Fruit fly (Drosophila melanogaster) whole organism, wandering third instar larva: Measurements from ENCODE around the gene CG31100.
A peak's percentile ranks its signal among the peaks of the same experiment; 100 is the strongest.

Source experiments
- Abd-B ChIP-seq: fragments of >200 bp; optimal IDR thresholded peaks from 2 replicates; lab custom pipeline; 2017; ENCODE audit warnings: missing biosample characterization, missing genetic modification characterization
- CG32264 ChIP-seq: fragments of 200-800 bp; sonication (Bioruptor generic); optimal IDR thresholded peaks from 2 replicates; lab custom pipeline; 2016; ENCODE audit warnings: missing biosample characterization, missing genetic modification characterization
- CG9705 ChIP-seq: fragments of 200-800 bp; sonication (Bioruptor generic); optimal IDR thresholded peaks from 2 replicates; lab custom pipeline; 2018; ENCODE audit warnings: missing biosample characterization, mild to moderate bottlenecking, missing genetic modification characterization
- CrebA ChIP-seq: fragments of 200-800 bp; sonication (Bioruptor generic); optimal IDR thresholded peaks from 2 replicates; lab custom pipeline; 2016; ENCODE audit warnings: missing biosample characterization, mild to moderate bottlenecking, missing genetic modification characterization, borderline replicate concordance
- Dfd ChIP-seq: fragments of >200 bp; optimal IDR thresholded peaks from 2 replicates; lab custom pipeline; 2017; ENCODE audit warnings: missing biosample characterization, missing genetic modification characterization
- GATAd ChIP-seq: sonication (Bioruptor generic); optimal IDR thresholded peaks from 2 replicates; lab custom pipeline; 2016; ENCODE audit warnings: missing biosample characterization, missing genetic modification characterization
- HLH106 ChIP-seq: fragments of 200-800 bp; optimal IDR thresholded peaks from 3 replicates; lab custom pipeline; 2019; ENCODE audit warnings: missing biosample characterization, mild to moderate bottlenecking, missing genetic modification characterization, moderate library complexity
- Hnf4 ChIP-seq: fragments of 200-800 bp; sonication (Bioruptor generic); optimal IDR thresholded peaks from 2 replicates; lab custom pipeline; 2016; ENCODE audit warnings: missing biosample characterization, mild to moderate bottlenecking, missing genetic modification characterization
- Hr78 ChIP-seq: fragments of >200 bp; optimal IDR thresholded peaks from 2 replicates; lab custom pipeline; 2017; ENCODE audit warnings: missing biosample characterization, missing genetic modification characterization
- Hr83 ChIP-seq: fragments of 200-300 bp; sonication (Bioruptor generic); optimal IDR thresholded peaks from 2 replicates; lab custom pipeline; 2016; ENCODE audit warnings: missing biosample characterization, mild to moderate bottlenecking, missing genetic modification characterization, moderate library complexity; ENCODE audit not compliant: poor library complexity, severe bottlenecking
- Jra ChIP-seq: sonication (Bioruptor generic); optimal IDR thresholded peaks from 2 replicates; lab custom pipeline; 2016; ENCODE audit warnings: missing biosample characterization, missing genetic modification characterization
- Mio ChIP-seq: sonication (Bioruptor generic); optimal IDR thresholded peaks from 2 replicates; lab custom pipeline; 2016; ENCODE audit warnings: missing biosample characterization, missing genetic modification characterization
- N ChIP-seq: fragments of >200 bp; optimal IDR thresholded peaks from 2 replicates; lab custom pipeline; 2018; ENCODE audit warnings: missing biosample characterization, missing external identifiers, missing genetic modification characterization
- OdsH ChIP-seq: fragments of 200-800 bp; sonication (Bioruptor generic); optimal IDR thresholded peaks from 2 replicates; lab custom pipeline; 2016; ENCODE audit warnings: missing biosample characterization, mild to moderate bottlenecking, missing genetic modification characterization
- Rel ChIP-seq, 2 experiments: fragments of 200-800 bp; sonication (Bioruptor generic) in 1 of 2; optimal IDR thresholded peaks; 2 replicates in 1 of 2; 3 replicates in 1 of 2; lab custom pipeline; 2016 to 2019; ENCODE audit warnings: mild to moderate bottlenecking in 2 of 2, missing biosample characterization in 2 of 2, missing genetic modification characterization in 2 of 2, moderate library complexity in 1 of 2
- Sp1 ChIP-seq: fragments of 200-800 bp; sonication (Bioruptor generic); optimal IDR thresholded peaks from 3 replicates; lab custom pipeline; 2019; ENCODE audit warnings: missing biosample characterization, mild to moderate bottlenecking, missing genetic modification characterization, moderate library complexity
- Vsx2 ChIP-seq: fragments of 200-300, 225-300 bp; sonication (Bioruptor generic); optimal IDR thresholded peaks from 2 replicates; lab custom pipeline; 2018; ENCODE audit warnings: missing biosample characterization, missing genetic modification characterization; ENCODE audit not compliant: partially characterized antibody
- br ChIP-seq: fragments of 200-800 bp; sonication (Bioruptor generic); optimal IDR thresholded peaks from 2 replicates; lab custom pipeline; 2016; ENCODE audit warnings: missing biosample characterization, missing genetic modification characterization
- brk ChIP-seq: fragments of 200-800 bp; sonication (Bioruptor generic); optimal IDR thresholded peaks from 2 replicates; lab custom pipeline; 2016; ENCODE audit warnings: missing biosample characterization, mild to moderate bottlenecking, missing genetic modification characterization
- dl ChIP-seq, 2 experiments: fragments of 175-275, 200-275 bp in 1 of 2; fragments of 200-275 bp in 1 of 2; sonication (Bioruptor generic); optimal IDR thresholded peaks; lab custom pipeline; 2018; ENCODE audit warnings: mild to moderate bottlenecking in 2 of 2, missing biosample characterization in 2 of 2, missing genetic modification characterization in 2 of 2, moderate library complexity in 2 of 2; ENCODE audit not compliant: partially characterized antibody in 2 of 2, insufficient read depth in 1 of 2
- dmrt93B ChIP-seq: fragments of 200-800 bp; sonication (Bioruptor generic); optimal IDR thresholded peaks from 2 replicates; lab custom pipeline; 2018; ENCODE audit warnings: missing biosample characterization, mild to moderate bottlenecking, missing genetic modification characterization
- dsf ChIP-seq: sonication (Bioruptor generic); optimal IDR thresholded peaks from 2 replicates; lab custom pipeline; 2016; ENCODE audit warnings: missing biosample characterization, missing genetic modification characterization, borderline replicate concordance
- ey ChIP-seq: fragments of 200-800 bp; sonication (Bioruptor generic); optimal IDR thresholded peaks from 2 replicates; lab custom pipeline; 2016; ENCODE audit warnings: missing biosample characterization, missing genetic modification characterization
- foxo ChIP-seq, 2 experiments: fragments of 200-800 bp; sonication (Bioruptor generic); optimal IDR thresholded peaks; 2 replicates in 1 of 2; 3 replicates in 1 of 2; lab custom pipeline; 2016 to 2017; ENCODE audit warnings: missing biosample characterization in 2 of 2, missing genetic modification characterization in 2 of 2
- h ChIP-seq: fragments of 200-800 bp; sonication (Bioruptor generic); optimal IDR thresholded peaks from 3 replicates; lab custom pipeline; 2016; ENCODE audit warnings: missing biosample characterization, mild to moderate bottlenecking, missing genetic modification characterization
- jim ChIP-seq: fragments of 175-275, 200-325 bp; sonication (Bioruptor generic); optimal IDR thresholded peaks from 2 replicates; lab custom pipeline; 2016; ENCODE audit warnings: missing biosample characterization, mild to moderate bottlenecking, missing genetic modification characterization
- lola ChIP-seq: fragments of >200 bp; optimal IDR thresholded peaks from 2 replicates; lab custom pipeline; 2017; ENCODE audit warnings: missing biosample characterization, missing genetic modification characterization
- pan ChIP-seq: fragments of >200 bp; optimal IDR thresholded peaks from 2 replicates; lab custom pipeline; 2017
- rgr ChIP-seq: fragments of 200-800 bp; sonication (Bioruptor generic); optimal IDR thresholded peaks from 3 replicates; lab custom pipeline; 2016; ENCODE audit warnings: missing biosample characterization, mild to moderate bottlenecking, missing genetic modification characterization
- sv ChIP-seq: fragments of 200-800 bp; sonication (Bioruptor generic); optimal IDR thresholded peaks from 3 replicates; lab custom pipeline; 2016; ENCODE audit warnings: missing biosample characterization, missing genetic modification characterization
- tai ChIP-seq: sonication (Bioruptor generic); optimal IDR thresholded peaks from 2 replicates; lab custom pipeline; 2016; ENCODE audit warnings: missing biosample characterization, missing genetic modification characterization
- woc ChIP-seq: sonication (Bioruptor generic); optimal IDR thresholded peaks from 2 replicates; lab custom pipeline; 2016; ENCODE audit warnings: missing biosample characterization, mild to moderate bottlenecking, missing genetic modification characterization

Gene CG31100

DNA sequence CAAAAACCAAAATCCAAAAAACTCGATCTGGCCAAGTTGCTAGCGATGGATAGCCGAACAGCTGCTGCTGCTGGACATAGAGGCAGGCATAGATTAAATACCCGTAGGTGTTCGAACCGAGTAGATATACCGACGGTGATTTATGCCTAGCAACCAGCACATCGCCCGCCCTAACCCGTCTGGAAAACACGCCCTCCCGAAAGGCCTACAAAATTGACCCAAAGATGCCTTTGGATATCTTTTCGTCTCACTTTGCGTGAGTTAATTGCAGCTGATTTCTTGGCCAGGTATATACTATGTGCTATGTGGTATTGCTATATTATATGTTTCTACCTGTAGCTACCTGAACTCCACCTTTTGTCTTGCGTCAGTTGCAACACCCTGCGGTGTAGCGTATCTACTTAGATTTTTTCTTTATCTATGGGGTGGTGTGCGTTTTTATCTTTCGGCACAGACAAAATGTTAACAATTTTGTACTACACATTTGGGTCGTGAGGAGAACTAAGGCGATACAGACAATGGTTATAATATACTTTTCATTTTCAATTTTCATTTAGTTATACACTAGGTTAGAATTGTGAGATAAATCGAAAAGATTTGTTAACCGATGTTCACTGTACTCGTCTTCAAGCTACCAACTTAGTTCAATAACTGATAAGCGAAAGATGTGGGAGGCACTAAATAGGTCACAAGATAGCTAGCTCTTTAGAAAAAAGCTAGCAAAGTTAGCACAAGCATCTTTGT is 26.7 kb upstream of the CG31100 start:
- TF ChIP-seq woc (no peak), N (GFP tag; lab: Kevin White, UChicago) (no peak), rgr (GFP tag; lab: Kevin White, UChicago) (no peak), Hr83 (no peak), Vsx2 (GFP tag; lab: Kevin White, UChicago) (no peak), br (GFP tag; lab: Kevin White, UChicago) (no peak), dsf (GFP tag; lab: Kevin White, UChicago) (no peak), Hr78 (no peak), h (GFP tag; lab: Kevin White, UChicago) (no peak), Hnf4 (GFP tag; lab: Kevin White, UChicago) (no peak), GATAd (GFP tag; lab: Kevin White, UChicago) (no peak), HLH106 (tag; lab: Kevin White, UChicago) (no peak), ey (no peak)
- TF ChIP-seq, all 38 proteins: peak for 0

DNA sequence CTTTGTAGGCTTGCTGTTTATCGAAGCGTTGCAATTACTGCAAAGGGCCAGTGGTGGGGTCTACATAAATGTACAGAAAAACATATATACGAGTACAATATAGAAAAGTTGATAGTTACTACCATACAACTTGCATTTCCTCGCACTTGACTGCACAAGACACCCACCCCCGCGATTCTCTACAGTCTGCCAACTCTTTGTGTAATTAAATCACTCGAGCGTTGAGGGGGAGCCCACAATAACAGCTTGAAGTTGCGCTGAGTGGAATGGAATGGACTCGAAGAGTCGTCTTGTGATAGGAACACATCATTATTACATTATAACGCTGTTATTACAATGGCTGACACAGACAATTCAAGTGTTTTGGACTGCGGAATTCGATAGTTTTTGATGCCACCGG is 26.0 kb upstream of the CG31100 start:
- TF ChIP-seq Hnf4 (GFP tag; lab: Kevin White, UChicago), result no peak
- TF ChIP-seq Rel (GFP tag; optimal IDR thresholded peaks at IDR 0.05; lab: Kevin White, UChicago), result no peak
- peak; percentile 13 for TF ChIP-seq Rel (tag; optimal IDR thresholded peaks at IDR 0.05; lab: Kevin White, UChicago)

DNA sequence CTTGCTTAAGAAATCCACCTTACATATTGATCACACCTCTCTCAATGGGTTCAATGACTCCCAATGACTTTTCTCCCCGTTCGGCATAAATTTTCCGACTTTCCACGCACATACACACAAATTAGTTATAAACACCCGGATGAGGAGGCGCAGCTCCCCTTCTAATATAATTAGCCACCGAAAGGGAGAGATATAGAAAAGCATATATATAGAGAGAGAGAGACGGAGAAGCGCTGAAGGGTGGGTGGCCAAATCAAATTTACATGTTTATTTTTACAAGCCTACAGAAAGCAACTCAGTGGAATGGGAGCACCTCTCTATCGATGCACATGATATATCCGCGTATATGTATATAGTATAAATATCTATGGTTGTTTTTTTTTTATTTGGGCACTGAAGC is 25.2 kb upstream of the CG31100 start:
- no peak for TF ChIP-seq sv (GFP tag; lab: Kevin White, UChicago)
- TF ChIP-seq brk, result no peak

DNA sequence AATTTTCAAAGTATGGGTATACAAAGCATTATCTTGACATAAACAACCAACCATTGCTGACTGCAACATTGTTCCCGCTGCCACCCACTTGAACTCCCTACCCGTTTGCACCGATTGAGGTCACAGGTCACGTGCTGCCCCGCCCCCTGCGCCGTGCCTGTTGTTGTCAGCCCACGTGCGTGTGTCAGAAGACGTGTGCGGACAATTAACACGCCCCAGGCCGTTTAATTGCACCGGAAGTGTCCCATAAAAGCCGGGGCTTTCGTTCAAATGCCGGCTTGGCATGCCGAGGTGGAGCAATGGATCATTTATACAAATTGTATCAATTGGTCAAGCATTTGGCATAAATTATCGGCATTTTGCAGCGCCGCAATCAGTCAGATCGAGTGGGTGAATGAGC is 23.6 kb upstream of the CG31100 start:
- TF ChIP-seq dmrt93B (no peak), Jra (GFP tag; lab: Kevin White, UChicago) (no peak), Hr83 (no peak), CrebA (GFP tag; lab: Kevin White, UChicago) (no peak), sv (GFP tag; lab: Kevin White, UChicago) (no peak), OdsH (GFP tag; lab: Kevin White, UChicago) (no peak), CG32264 (GFP tag; lab: Kevin White, UChicago) (no peak), tai (GFP tag; lab: Kevin White, UChicago) (no peak), Mio (GFP tag; lab: Kevin White, UChicago) (no peak), dl (GFP tag; optimal IDR thresholded peaks at IDR 0.05; lab: Kevin White, UChicago; ENCODE audit: insufficient read depth in 1 of 2, partially characterized antibody in 2 of 2) (no peak), Sp1 (GFP tag; lab: Kevin White, UChicago) (no peak), Abd-B (no peak), pan (no peak), br (GFP tag; lab: Kevin White, UChicago) (no peak), CG9705 (GFP tag; lab: Kevin White, UChicago) (no peak), h (GFP tag; lab: Kevin White, UChicago) (no peak), Hr78 (no peak), Dfd (GFP tag; lab: Kevin White, UChicago) (no peak), foxo (GFP tag; optimal IDR thresholded peaks at IDR 0.05; lab: Kevin White, UChicago) (no peak), lola (GFP tag; lab: Kevin White, UChicago) (no peak)

DNA sequence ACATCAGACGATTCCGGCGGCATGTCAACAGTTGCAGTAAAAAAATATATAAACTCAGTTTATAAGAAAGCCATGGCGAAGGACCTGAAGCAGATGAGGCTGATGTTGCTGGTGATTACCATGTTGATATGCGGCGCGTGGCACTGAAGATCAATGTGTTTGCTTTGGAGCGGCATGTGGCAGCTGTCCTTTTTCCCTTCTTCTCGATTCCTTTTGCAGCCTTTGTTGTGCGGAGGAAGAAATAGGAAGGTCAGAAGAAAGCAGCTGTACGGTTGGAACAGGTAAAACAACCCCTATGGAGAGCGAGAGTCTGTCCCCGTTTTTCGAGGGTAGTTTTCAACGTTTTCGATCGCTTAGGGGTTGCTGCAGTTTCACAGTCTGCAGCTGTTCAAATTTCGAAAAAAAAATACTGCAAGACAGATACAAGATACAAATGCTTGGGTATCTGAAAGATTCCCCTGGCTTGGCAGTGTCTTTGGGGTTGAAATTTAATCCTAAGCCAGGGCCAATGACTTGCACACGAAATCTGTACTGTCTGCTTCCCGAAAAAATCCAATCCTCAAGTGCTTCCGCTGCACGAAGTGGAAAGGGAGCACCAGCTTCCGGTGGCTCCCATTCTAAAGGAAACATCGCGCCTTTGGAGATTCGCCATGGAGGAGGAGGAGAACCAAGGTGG is 21.5 kb upstream of the CG31100 start:
- no peak for TF ChIP-seq Rel (GFP tag; optimal IDR thresholded peaks at IDR 0.05; lab: Kevin White, UChicago)
- TF ChIP-seq Rel (tag; optimal IDR thresholded peaks at IDR 0.05; lab: Kevin White, UChicago), result no peak
- TF ChIP-seq dsf (GFP tag; lab: Kevin White, UChicago), result no peak
- TF ChIP-seq Hnf4 (GFP tag; lab: Kevin White, UChicago), result no peak
- TF ChIP-seq Dfd (GFP tag; lab: Kevin White, UChicago), result no peak
- no peak for TF ChIP-seq br (GFP tag; lab: Kevin White, UChicago)
- TF ChIP-seq jim, result no peak
- no peak for TF ChIP-seq N (GFP tag; lab: Kevin White, UChicago)
- no peak for TF ChIP-seq Sp1 (GFP tag; lab: Kevin White, UChicago)
- TF ChIP-seq Jra (GFP tag; lab: Kevin White, UChicago), result no peak
- TF ChIP-seq Vsx2 (GFP tag; lab: Kevin White, UChicago), result no peak
- TF ChIP-seq rgr (GFP tag; lab: Kevin White, UChicago), result no peak
- TF ChIP-seq, all 38 proteins: peak for 0
